Worm (Caenorhabditis elegans) whole organism, L1 larva: ENCODE data around the gene rpl-20.

ENCODE experiments used
- alr-1 ChIP-seq: fragments of 200-800 bp; sonication (Bioruptor generic); optimal IDR thresholded peaks from 2 replicates; lab custom pipeline; 2018; ENCODE audit warnings: borderline replicate concordance, mild to moderate bottlenecking, missing genetic modification characterization, missing compliant biosample characterization
- ets-5 ChIP-seq: fragments of 200-800 bp; sonication (Bioruptor generic); IDR thresholded peaks from 2 replicates; pipeline ENCODE4 v1.3.6; 2022; ENCODE audit warnings: missing genetic modification characterization, missing compliant biosample characterization
- lin-15B ChIP-seq: fragments of 150-350 bp; sonication (generic microtip); optimal IDR thresholded peaks from 3 replicates; lab custom pipeline; 2014; ENCODE audit warnings: missing biosample characterization, missing genetic modification characterization
- sox-4 ChIP-seq: sonication (generic microtip); optimal IDR thresholded peaks from 2 replicates; lab custom pipeline; 2016; ENCODE audit warnings: missing genetic modification characterization, missing compliant biosample characterization

DNA sequence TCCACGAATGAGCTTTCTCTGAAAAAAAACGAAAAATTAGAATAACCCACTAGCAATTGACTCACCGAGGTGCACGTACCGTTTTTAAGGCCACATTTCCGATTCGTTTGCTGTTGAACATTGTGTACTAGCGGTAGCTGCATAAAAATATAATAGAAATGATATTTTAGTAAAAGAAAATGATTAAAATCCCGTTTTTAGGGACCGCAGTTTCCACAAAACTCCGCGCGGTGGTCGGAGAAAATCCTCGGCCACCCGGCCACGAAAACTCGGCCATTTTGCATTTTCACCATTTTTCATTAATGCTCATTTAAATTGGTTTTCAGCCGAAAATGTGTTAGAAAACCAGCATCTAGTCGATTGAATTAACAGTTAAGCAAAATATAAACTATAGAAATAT is 37.2 kb downstream of the rpl-20 start, which contains the start of gene yars-2:
- TF ChIP-seq sox-4 (tag; lab: Kevin White, UChicago): no peak
- TF ChIP-seq lin-15B (tag; lab: Kevin White, UChicago): no peak
- TF ChIP-seq ets-5: no peak
- TF ChIP-seq alr-1 (tag; lab: Kevin White, UChicago): no peak
